Fruit fly (Drosophila melanogaster): ENCODE measurements around the gene abo.
A peak's percentile ranks its signal among the peaks of the same experiment; 100 is the strongest.

Gene abo

DNA sequence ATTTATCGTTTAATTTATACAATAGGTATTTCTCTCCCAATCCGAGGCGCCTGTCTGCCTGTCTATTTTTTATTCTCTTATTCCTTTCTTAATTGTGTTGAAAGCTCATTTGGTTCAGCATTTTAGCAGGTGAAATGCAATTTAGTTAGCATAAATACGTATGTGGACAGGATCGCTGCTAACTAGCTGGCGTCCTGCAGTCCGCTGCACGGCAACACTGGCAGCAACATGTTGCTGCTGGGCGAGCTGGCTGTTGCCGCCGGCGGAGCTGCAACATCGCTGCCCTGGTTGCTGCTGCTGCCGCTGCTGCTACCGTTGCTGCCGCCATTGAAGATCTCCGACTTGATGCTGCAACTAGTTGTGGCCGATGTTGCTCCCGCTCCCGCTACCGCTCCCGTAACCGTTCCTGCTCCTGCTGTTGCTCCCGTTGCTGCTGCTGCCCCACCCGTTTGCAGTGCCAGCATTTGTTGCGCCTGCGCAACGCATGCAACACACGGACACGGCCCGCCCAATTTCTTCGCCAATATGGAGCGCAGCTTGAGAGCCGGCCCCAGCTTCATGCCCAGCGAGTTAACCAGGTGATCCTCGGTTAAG lies 39.0 kb upstream of the abo start:
- TF ChIP-seq h (GFP tag; optimal IDR thresholded peaks at IDR 0.05) = no peak
- no peak for TF ChIP-seq Myc (optimal IDR thresholded peaks at IDR 0.05)
- TF ChIP-seq CrebA (GFP tag; optimal IDR thresholded peaks at IDR 0.05; ENCODE audit: borderline replicate concordance) = no peak
- TF ChIP-seq brk (GFP tag; optimal IDR thresholded peaks at IDR 0.05) = no peak
- no peak for TF ChIP-seq dmrt93B (GFP tag; optimal IDR thresholded peaks at IDR 0.05)
- no peak for TF ChIP-seq CG9705 (GFP tag; optimal IDR thresholded peaks at IDR 0.05)
- TF ChIP-seq Jra (GFP tag; optimal IDR thresholded peaks at IDR 0.05) = no peak
- no peak for TF ChIP-seq dl (GFP tag; optimal IDR thresholded peaks at IDR 0.05; ENCODE audit: insufficient read depth in 1 of 2, partially characterized antibody in 2 of 2)
- no peak for TF ChIP-seq GATAd (GFP tag; optimal IDR thresholded peaks at IDR 0.05)
- TF ChIP-seq dsf (GFP tag; optimal IDR thresholded peaks at IDR 0.05; ENCODE audit: borderline replicate concordance) = no peak
- no peak for TF ChIP-seq tai (GFP tag; optimal IDR thresholded peaks at IDR 0.05)
- no peak for TF ChIP-seq Hr83 (GFP tag; optimal IDR thresholded peaks at IDR 0.05; ENCODE audit: poor library complexity, severe bottlenecking)
- TF ChIP-seq Hr78 (GFP tag; optimal IDR thresholded peaks at IDR 0.05) = no peak
- TF ChIP-seq pan (optimal IDR thresholded peaks at IDR 0.05) = no peak
- TF ChIP-seq HLH106 (tag; optimal IDR thresholded peaks at IDR 0.05) = no peak
- no peak for TF ChIP-seq fru (GFP tag; optimal IDR thresholded peaks at IDR 0.05)
- TF ChIP-seq foxo (GFP tag; optimal IDR thresholded peaks at IDR 0.05) = no peak

DNA sequence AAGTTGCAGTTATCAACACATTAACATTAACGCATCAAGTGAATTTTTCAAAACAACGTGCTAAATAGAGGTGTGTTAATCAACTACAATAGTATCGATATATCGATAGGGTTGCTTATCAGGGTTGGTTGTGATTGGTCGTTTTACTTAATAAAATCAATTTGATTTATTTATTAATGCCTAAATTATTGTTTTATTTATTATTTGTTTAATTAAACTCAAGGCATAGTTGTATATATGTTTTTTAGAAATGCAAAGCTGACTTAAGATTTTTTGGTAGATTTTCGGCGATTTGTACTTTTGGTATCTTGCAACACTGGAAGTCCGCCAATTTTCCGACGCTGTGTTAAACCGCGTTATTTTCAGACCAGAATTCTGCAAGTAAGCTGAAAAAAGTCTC lies 35.9 kb upstream of the abo start, which contains the start of the genes Art8 and dUTPase:
Gene Art8, minus strand, starts transcription at position 88 of the 400 bp plus-strand sequence.
Gene dUTPase, plus strand, starts transcription at position 314 of the 400 bp plus-strand sequence.
- TF ChIP-seq jim (GFP tag; optimal IDR thresholded peaks at IDR 0.05) (no peak), h (GFP tag; optimal IDR thresholded peaks at IDR 0.05) (peak; percentile 76), Hnf4 (GFP tag; optimal IDR thresholded peaks at IDR 0.05) (peak; percentile 83), Dif (GFP tag; optimal IDR thresholded peaks at IDR 0.05; ENCODE audit: partially characterized antibody) (no peak), OdsH (GFP tag; optimal IDR thresholded peaks at IDR 0.05) (peak; percentile 70), usp (GFP tag; optimal IDR thresholded peaks at IDR 0.05) (no peak), pan (optimal IDR thresholded peaks at IDR 0.05) (no peak), Rel (GFP tag; optimal IDR thresholded peaks at IDR 0.05) (no peak), Rel (tag; optimal IDR thresholded peaks at IDR 0.05) (peak; percentile 43), Vsx2 (GFP tag; optimal IDR thresholded peaks at IDR 0.05; ENCODE audit: partially characterized antibody) (no peak), woc (GFP tag; optimal IDR thresholded peaks at IDR 0.05) (no peak), CG32264 (GFP tag; optimal IDR thresholded peaks at IDR 0.05) (no peak), Myc (optimal IDR thresholded peaks at IDR 0.05) (peak; percentile 40), Mio (GFP tag; optimal IDR thresholded peaks at IDR 0.05) (no peak), Sp1 (GFP tag; optimal IDR thresholded peaks at IDR 0.05) (peak; percentile 68), Jra (GFP tag; optimal IDR thresholded peaks at IDR 0.05) (peak; percentile 78), dmrt93B (GFP tag; optimal IDR thresholded peaks at IDR 0.05) (no peak), foxo (GFP tag; optimal IDR thresholded peaks at IDR 0.05) (peak in 1 of 2 experiments; percentile 84), CG9705 (GFP tag; optimal IDR thresholded peaks at IDR 0.05) (peak; percentile 24), sage (GFP tag; optimal IDR thresholded peaks at IDR 0.05) (peak; percentile 74), N (GFP tag; optimal IDR thresholded peaks at IDR 0.05) (no peak), dl (GFP tag; optimal IDR thresholded peaks at IDR 0.05; ENCODE audit: insufficient read depth in 1 of 2, partially characterized antibody in 2 of 2) (no peak), br (GFP tag; optimal IDR thresholded peaks at IDR 0.05) (peak; percentile 51), brk (GFP tag; optimal IDR thresholded peaks at IDR 0.05) (no peak), HLH106 (tag; optimal IDR thresholded peaks at IDR 0.05) (peak; percentile 68), sv (GFP tag; optimal IDR thresholded peaks at IDR 0.05) (peak; percentile 72), psq (GFP tag; optimal IDR thresholded peaks at IDR 0.05) (peak; percentile 69), dsf (GFP tag; optimal IDR thresholded peaks at IDR 0.05; ENCODE audit: borderline replicate concordance) (peak; percentile 79), Abd-B (GFP tag; optimal IDR thresholded peaks at IDR 0.05) (no peak), ey (GFP tag; optimal IDR thresholded peaks at IDR 0.05) (peak; percentile 51), Hr78 (GFP tag; optimal IDR thresholded peaks at IDR 0.05) (no peak), rgr (GFP tag; optimal IDR thresholded peaks at IDR 0.05) (peak; percentile 73), fru (GFP tag; optimal IDR thresholded peaks at IDR 0.05) (peak; percentile 56)

DNA sequence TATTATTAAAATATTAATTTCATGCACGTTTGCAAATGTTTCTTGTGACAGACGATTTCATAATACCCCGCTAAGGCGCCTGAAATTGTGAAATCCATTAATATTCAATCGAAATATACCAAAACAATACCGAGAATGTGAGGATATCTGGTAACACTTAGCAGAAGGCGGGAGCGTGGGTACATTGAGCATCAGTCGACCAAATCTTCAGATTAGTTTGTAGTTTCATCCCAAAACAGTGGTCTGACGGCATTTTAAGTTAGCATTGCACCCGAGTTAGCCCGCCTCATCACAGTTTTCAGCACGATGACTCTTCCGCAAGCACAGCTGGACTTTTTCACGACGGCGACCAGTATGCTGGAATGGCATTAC lies 29.6 kb upstream of the abo start, which contains the start of gene Nup154:
Gene Nup154, plus strand, starts transcription at position 147 of the 372 bp plus-strand sequence.
- TF ChIP-seq CG32264 (GFP tag; optimal IDR thresholded peaks at IDR 0.05) (no peak), fru (GFP tag; optimal IDR thresholded peaks at IDR 0.05) (no peak), sv (GFP tag; optimal IDR thresholded peaks at IDR 0.05) (no peak), Mio (GFP tag; optimal IDR thresholded peaks at IDR 0.05) (no peak), Myc (optimal IDR thresholded peaks at IDR 0.05) (no peak)

All from whole organism, wandering third instar larva.